Worm (Caenorhabditis elegans) whole organism, young adult: Measurements from ENCODE around the gene ilc-17.1.

ENCODE experiments used
- B0035.1 ChIP-seq: sonication (generic microtip); optimal IDR thresholded peaks from 2 replicates; lab custom pipeline; 2016; ENCODE audit warnings: missing genetic modification characterization, mild to moderate bottlenecking, missing compliant biosample characterization, missing genotype, missing genetic modification reagents
- C17E4.6 ChIP-seq: fragments of 200-800 bp; sonication (Bioruptor generic); IDR thresholded peaks from 2 replicates; pipeline ENCODE4 v1.3.6; 2022; ENCODE audit warnings: missing genetic modification reagents, missing genetic modification characterization, missing compliant biosample characterization
- F10E7.11 ChIP-seq: sonication (generic microtip); optimal IDR thresholded peaks from 2 replicates; lab custom pipeline; 2017; ENCODE audit warnings: mild to moderate bottlenecking, missing genetic modification characterization, moderate library complexity, missing compliant biosample characterization
- F22D6.2 ChIP-seq: sonication (generic microtip); optimal IDR thresholded peaks from 2 replicates; lab custom pipeline; 2016; ENCODE audit warnings: mild to moderate bottlenecking, missing genetic modification characterization, missing compliant biosample characterization
- F23B12.7 ChIP-seq: sonication (generic microtip); optimal IDR thresholded peaks from 2 replicates; lab custom pipeline; 2017; ENCODE audit warnings: missing genetic modification characterization, mild to moderate bottlenecking, missing compliant biosample characterization, antibody characterized with exemption, moderate library complexity; ENCODE audit not compliant: insufficient read depth
- F33H1.4 ChIP-seq: fragments of 200-800 bp; sonication (Bioruptor generic); IDR thresholded peaks from 2 replicates; pipeline ENCODE4 v1.3.6; 2022; ENCODE audit warnings: missing genetic modification reagents, missing genetic modification characterization, missing compliant biosample characterization
- F52B5.7 ChIP-seq: sonication (generic microtip); optimal IDR thresholded peaks from 2 replicates; lab custom pipeline; 2016; ENCODE audit warnings: mild to moderate bottlenecking, missing genetic modification characterization, missing compliant biosample characterization
- F57A8.1 ChIP-seq: fragments of 200-800 bp; sonication (Bioruptor generic); optimal IDR thresholded peaks from 2 replicates; lab custom pipeline; 2018; ENCODE audit warnings: mild to moderate bottlenecking, missing genetic modification characterization, moderate library complexity, missing compliant biosample characterization
- K11D2.4 ChIP-seq: fragments of 200-800 bp; sonication (Bioruptor generic); IDR thresholded peaks from 2 replicates; pipeline ENCODE4 v1.3.6; 2022; ENCODE audit warnings: missing genetic modification reagents, missing genetic modification characterization, missing compliant biosample characterization
- T07F8.4 ChIP-seq: sonication (generic microtip); optimal IDR thresholded peaks from 2 replicates; lab custom pipeline; 2016; ENCODE audit warnings: mild to moderate bottlenecking, missing genetic modification characterization, moderate library complexity, missing compliant biosample characterization
- Y53F4B.3 ChIP-seq: fragments of 200-800 bp; sonication (Bioruptor generic); IDR thresholded peaks from 2 replicates; pipeline ENCODE4 v1.3.6; 2022; ENCODE audit warnings: missing genetic modification reagents, missing genetic modification characterization, missing compliant biosample characterization
- Y56A3A.18 ChIP-seq: fragments of 200-800 bp; sonication (Bioruptor generic); IDR thresholded peaks from 2 replicates; pipeline ENCODE4 v1.3.6; 2022; ENCODE audit warnings: missing genetic modification reagents, missing genetic modification characterization, missing compliant biosample characterization
- ama-1 ChIP-seq, 3 experiments: fragments of 150-350 bp in 1 of 3; sonication (generic microtip) in 2 of 3; optimal IDR thresholded peaks; 2 replicates each; lab custom pipeline; 2014 to 2018; ENCODE audit warnings: missing biosample characterization in 2 of 3, missing genetic modification characterization in 2 of 3, missing genetic modification reagents in 2 of 3
- ccch-3 ChIP-seq: fragments of 200-800 bp; sonication (Bioruptor generic); optimal IDR thresholded peaks from 2 replicates; lab custom pipeline; 2018; ENCODE audit warnings: mild to moderate bottlenecking, missing genetic modification characterization, missing compliant biosample characterization
- cebp-1 ChIP-seq, 2 experiments: fragments of 200-800 bp in 1 of 2; sonication (Bioruptor generic) in 1 of 2; sonication (generic microtip) in 1 of 2; IDR thresholded peaks in 1 of 2; optimal IDR thresholded peaks in 1 of 2; 2 replicates each; pipeline versions ENCODE4 v1.3.6 to Lab custom; 2017 to 2022; ENCODE audit warnings: missing compliant biosample characterization in 2 of 2, missing genetic modification characterization in 2 of 2, mild to moderate bottlenecking in 1 of 2, missing genetic modification reagents in 1 of 2, moderate library complexity in 1 of 2
- ceh-27 ChIP-seq: fragments of 200-800 bp; sonication (Bioruptor generic); optimal IDR thresholded peaks from 2 replicates; lab custom pipeline; 2018; ENCODE audit warnings: mild to moderate bottlenecking, missing genetic modification characterization, moderate library complexity, missing compliant biosample characterization
- ceh-58 ChIP-seq: fragments of 200-800 bp; sonication (Bioruptor generic); IDR thresholded peaks from 2 replicates; pipeline ENCODE4 v1.3.6; 2022; ENCODE audit warnings: missing genetic modification characterization, missing compliant biosample characterization
- dox-1 ChIP-seq: fragments of 200-800 bp; sonication (Bioruptor generic); IDR thresholded peaks from 2 replicates; pipeline ENCODE4 v1.3.6; 2022; ENCODE audit warnings: missing genetic modification reagents, missing genetic modification characterization, missing compliant biosample characterization
- dpff-1 ChIP-seq: sonication (generic microtip); optimal IDR thresholded peaks from 2 replicates; lab custom pipeline; 2017; ENCODE audit warnings: mild to moderate bottlenecking, missing genetic modification characterization, missing compliant biosample characterization
- hlh-12 ChIP-seq: sonication (generic microtip); optimal IDR thresholded peaks from 2 replicates; lab custom pipeline; 2016; ENCODE audit warnings: missing genetic modification characterization, missing compliant biosample characterization
- hlh-26 ChIP-seq: fragments of 200-800 bp; sonication (Bioruptor generic); conservative IDR thresholded peaks from 2 replicates; pipeline ENCODE4 v1.3.6; 2022; ENCODE audit warnings: missing genetic modification reagents, missing genetic modification characterization, missing compliant biosample characterization
- let-607 ChIP-seq, 2 experiments: fragments of 200-800 bp in 1 of 2; sonication (Bioruptor generic) in 1 of 2; sonication (generic microtip) in 1 of 2; optimal IDR thresholded peaks; 2 replicates each; lab custom pipeline; 2016 to 2018; ENCODE audit warnings: mild to moderate bottlenecking in 2 of 2, missing compliant biosample characterization in 2 of 2, missing genetic modification characterization in 2 of 2, moderate library complexity in 2 of 2, missing genotype in 1 of 2
- lin-35 ChIP-seq, 3 experiments: fragments of 150-350 bp in 2 of 3; sonication (generic microtip) in 1 of 3; optimal IDR thresholded peaks; 2 replicates each; lab custom pipeline; 2014 to 2018; ENCODE audit warnings: missing biosample characterization in 3 of 3, missing genetic modification characterization in 3 of 3, missing genetic modification reagents in 3 of 3
- lsl-1 ChIP-seq: fragments of 200-800 bp; sonication (Bioruptor generic); optimal IDR thresholded peaks from 2 replicates; lab custom pipeline; 2018; ENCODE audit warnings: mild to moderate bottlenecking, missing genetic modification characterization, moderate library complexity, missing compliant biosample characterization
- lsy-27 ChIP-seq: sonication (generic microtip); optimal IDR thresholded peaks from 2 replicates; lab custom pipeline; 2017; ENCODE audit warnings: missing genetic modification characterization, mild to moderate bottlenecking, missing compliant biosample characterization, antibody characterized with exemption, missing genotype, borderline replicate concordance; ENCODE audit not compliant: insufficient read depth
- madf-10 ChIP-seq: sonication (generic microtip); optimal IDR thresholded peaks from 2 replicates; lab custom pipeline; 2016; ENCODE audit warnings: mild to moderate bottlenecking, missing genetic modification characterization, missing compliant biosample characterization
- madf-8 ChIP-seq: fragments of 200-800 bp; sonication (Bioruptor generic); conservative IDR thresholded peaks from 2 replicates; pipeline ENCODE4 v1.3.6; 2022; ENCODE audit warnings: missing genetic modification reagents, missing genetic modification characterization, missing compliant biosample characterization
- nfyb-1 ChIP-seq: fragments of 200-800 bp; sonication (Bioruptor generic); IDR thresholded peaks from 2 replicates; pipeline ENCODE4 v1.3.6; 2022; ENCODE audit warnings: missing genetic modification reagents, missing genetic modification characterization, missing compliant biosample characterization
- nhr-27 ChIP-seq: fragments of 200-800 bp; sonication (Bioruptor generic); optimal IDR thresholded peaks from 2 replicates; lab custom pipeline; 2018; ENCODE audit warnings: mild to moderate bottlenecking, missing genetic modification characterization, moderate library complexity, missing compliant biosample characterization
- pha-4 ChIP-seq: fragments of 150-350 bp; sonication (generic microtip); optimal IDR thresholded peaks from 2 replicates; lab custom pipeline; 2014; ENCODE audit warnings: missing biosample characterization, missing genetic modification reagents, missing genetic modification characterization
- rpc-1 ChIP-seq, 2 experiments: fragments of 150-350 bp in 1 of 2; sonication (generic microtip) in 1 of 2; optimal IDR thresholded peaks; 2 replicates each; lab custom pipeline; 2014 to 2018; ENCODE audit warnings: missing biosample characterization in 1 of 2, missing genetic modification characterization in 1 of 2, missing genetic modification reagents in 1 of 2, missing genotype in 1 of 2
- sea-2 ChIP-seq: fragments of 200-800 bp; sonication (Bioruptor generic); IDR thresholded peaks from 2 replicates; pipeline ENCODE4 v1.3.6; 2022; ENCODE audit warnings: missing genetic modification characterization, missing compliant biosample characterization
- sptf-2 ChIP-seq: fragments of 200-800 bp; sonication (Bioruptor generic); optimal IDR thresholded peaks from 2 replicates; lab custom pipeline; 2018; ENCODE audit warnings: mild to moderate bottlenecking, missing genetic modification characterization, missing compliant biosample characterization
- tbx-9 ChIP-seq: sonication (generic microtip); optimal IDR thresholded peaks from 2 replicates; lab custom pipeline; 2016; ENCODE audit warnings: borderline replicate concordance, missing genetic modification characterization, inconsistent platforms, missing compliant biosample characterization
- tlf-1 ChIP-seq: fragments of 200-800 bp; sonication (Bioruptor generic); optimal IDR thresholded peaks from 2 replicates; lab custom pipeline; 2018; ENCODE audit warnings: mild to moderate bottlenecking, missing genetic modification characterization, missing compliant biosample characterization
- zfh-2 ChIP-seq: fragments of 200-800 bp; sonication (Bioruptor generic); conservative IDR thresholded peaks from 2 replicates; pipeline ENCODE4 v1.3.6; 2022; ENCODE audit warnings: missing genetic modification reagents, missing genetic modification characterization, missing compliant biosample characterization
- ztf-18 ChIP-seq: sonication (generic microtip); optimal IDR thresholded peaks from 2 replicates; lab custom pipeline; 2016; ENCODE audit warnings: missing genotype, mild to moderate bottlenecking, missing genetic modification characterization, missing compliant biosample characterization
- ztf-28 ChIP-seq: fragments of 200-800 bp; sonication (Bioruptor generic); IDR thresholded peaks from 2 replicates; pipeline ENCODE4 v1.3.6; 2022; ENCODE audit warnings: missing genetic modification reagents, missing genetic modification characterization, missing compliant biosample characterization

Gene ilc-17.1

DNA sequence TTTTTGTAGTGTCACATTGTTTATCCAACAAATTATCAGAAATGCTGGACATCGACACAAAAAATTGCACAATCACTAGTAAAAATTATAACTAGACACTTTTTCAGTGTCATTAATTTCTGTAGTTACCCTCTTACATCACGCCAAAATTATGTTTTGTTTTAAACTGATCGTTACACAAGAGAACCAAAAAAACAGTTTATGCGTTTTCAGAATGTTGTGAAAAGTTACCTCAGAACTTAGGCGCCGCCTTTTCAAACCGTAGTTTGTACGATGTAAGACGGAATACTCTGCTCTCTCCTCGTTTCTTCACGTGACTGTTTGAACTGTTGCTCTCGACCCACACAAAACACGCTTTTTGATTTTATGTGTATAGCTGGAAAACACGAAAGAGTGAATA is 31.1 kb downstream of the ilc-17.1 start, which contains the start of gene pgp-13:
Gene pgp-13 (plus strand): TSS at position 301 of the 400 bp plus-strand sequence.
- TF ChIP-seq sptf-2 (GFP tag; lab: Kevin White, UChicago) (no peak), ceh-58 (no peak), ceh-27 (GFP tag; lab: Kevin White, UChicago) (no peak), nfyb-1 (no peak), F10E7.11 (no peak), Y56A3A.18 (no peak), lsy-27 (no peak), Y53F4B.3 (GFP tag; lab: Robert Waterston, UW) (no peak), F23B12.7 (no peak), F22D6.2 (no peak), lsl-1 (GFP tag; lab: Kevin White, UChicago) (no peak), hlh-26 (GFP tag; lab: Robert Waterston, UW) (no peak)

DNA sequence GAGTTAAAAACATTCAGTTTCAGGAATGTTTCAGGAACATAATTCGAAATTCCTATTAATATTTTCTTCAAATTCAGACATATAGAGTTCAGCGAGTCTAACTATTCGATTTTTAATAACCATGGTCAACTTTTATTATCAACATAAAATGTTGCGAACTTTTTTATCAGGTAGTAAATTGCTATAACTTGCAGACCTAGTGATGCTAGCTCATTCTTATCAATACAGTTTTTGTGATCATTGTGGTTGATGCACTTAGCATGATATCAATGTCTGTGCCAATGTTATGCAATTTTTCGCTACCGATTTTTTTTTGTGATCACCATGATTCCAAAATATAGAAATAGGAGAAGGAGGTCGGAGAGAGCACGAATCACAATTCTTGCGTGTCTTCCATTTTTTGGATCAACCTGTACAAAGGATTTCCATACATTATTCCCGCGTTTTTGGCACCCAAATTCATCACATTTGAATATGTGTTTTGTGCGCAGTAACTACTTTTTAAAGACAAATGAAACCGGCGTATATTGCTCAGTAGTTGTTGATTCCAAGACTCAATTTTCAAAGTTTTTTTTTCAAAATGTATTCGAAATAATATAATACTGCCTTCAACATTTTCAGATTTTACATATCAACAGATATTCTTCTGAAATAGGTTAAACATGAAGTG is 38.3 kb downstream of the ilc-17.1 start, which contains the start of gene pgp-12:
Gene pgp-12 (plus strand): TSS at position 620 of the 670 bp plus-strand sequence.
- TF ChIP-seq zfh-2 (GFP tag; lab: Robert Waterston, UW) (no peak), T07F8.4 (tag; lab: Kevin White, UChicago) (no peak), ztf-28 (no peak), B0035.1 (tag; lab: Kevin White, UChicago) (no peak), tbx-9 (tag; lab: Kevin White, UChicago) (no peak), C17E4.6 (GFP tag; lab: Robert Waterston, UW) (no peak), nfyb-1 (no peak), nhr-27 (tag; lab: Kevin White, UChicago) (no peak), madf-8 (GFP tag; lab: Robert Waterston, UW) (no peak), lin-35 (GFP tag; optimal IDR thresholded peaks at IDR 0.05; lab: Kevin White, UChicago) (no peak), madf-10 (tag; lab: Kevin White, UChicago) (no peak), dpff-1 (tag; lab: Kevin White, UChicago) (no peak), rpc-1 (optimal IDR thresholded peaks at IDR 0.05; lab: Kevin White, UChicago) (no peak), rpc-1 (tag; optimal IDR thresholded peaks at IDR 0.05; lab: Kevin White, UChicago) (no peak), hlh-12 (tag; lab: Kevin White, UChicago) (no peak), F52B5.7 (tag; lab: Kevin White, UChicago) (no peak), tlf-1 (GFP tag; lab: Kevin White, UChicago) (no peak), cebp-1 (GFP tag; IDR thresholded peaks at IDR 0.05; lab: Robert Waterston, UW) (no peak), cebp-1 (tag; optimal IDR thresholded peaks at IDR 0.05; lab: Kevin White, UChicago) (no peak), let-607 (tag; optimal IDR thresholded peaks at IDR 0.05; lab: Kevin White, UChicago) (no peak), dox-1 (GFP tag; lab: Robert Waterston, UW) (no peak)

DNA sequence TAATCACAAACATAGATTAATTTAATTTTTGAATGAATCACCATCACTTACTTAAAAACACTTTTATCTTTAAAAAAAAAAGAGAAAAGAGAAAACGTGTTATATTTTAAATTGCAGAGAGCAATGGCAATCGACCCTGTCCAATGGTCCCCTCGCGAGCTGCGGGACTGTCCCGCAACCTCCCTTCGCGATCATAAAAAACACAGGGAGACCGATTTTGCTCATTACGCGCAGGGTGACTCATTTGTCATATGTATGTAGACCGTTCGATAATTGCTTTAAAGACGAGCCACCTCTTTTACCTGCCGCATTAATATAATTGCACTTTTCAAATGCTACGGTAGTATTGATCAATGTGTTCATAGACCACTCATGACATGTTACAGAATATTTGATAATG is 39.5 kb downstream of the ilc-17.1 start:
- TF ChIP-seq F33H1.4 (no peak), lsy-27 (no peak), F57A8.1 (no peak), sea-2 (GFP tag; lab: Robert Waterston, UW) (no peak), ztf-18 (tag; lab: Kevin White, UChicago) (no peak), ccch-3 (no peak), zfh-2 (GFP tag; lab: Robert Waterston, UW) (no peak), K11D2.4 (GFP tag; lab: Robert Waterston, UW) (no peak), ama-1 (optimal IDR thresholded peaks at IDR 0.05; lab: Kevin White, UChicago) (no peak), ama-1 (GFP tag; optimal IDR thresholded peaks at IDR 0.05; lab: Kevin White, UChicago) (no peak), pha-4 (tag; lab: Kevin White, UChicago) (no peak)
